Worm (Caenorhabditis elegans): ENCODE data around the gene C47A4.3.
A peak's percentile ranks its signal among the peaks of the same experiment; 100 is the strongest.

DNA sequence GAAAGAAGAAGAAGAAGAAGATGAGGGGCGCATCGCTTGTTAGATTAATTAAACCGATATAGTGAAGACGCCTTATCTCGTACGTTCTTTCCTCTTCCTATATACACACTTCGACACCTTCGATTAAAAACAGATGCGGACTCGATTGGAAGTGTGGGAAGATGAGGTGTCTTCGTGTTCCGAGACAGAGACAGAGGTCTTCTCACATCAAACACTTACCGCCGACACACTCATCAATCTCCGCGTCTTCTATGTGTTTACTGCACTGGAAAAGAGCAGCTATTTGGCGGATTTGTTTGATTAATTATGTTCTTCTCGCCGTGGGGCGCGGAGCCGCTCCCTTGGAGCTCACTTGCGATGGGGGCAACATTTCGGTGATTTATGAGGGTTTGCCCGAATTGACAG, 42.8 kb downstream of the C47A4.3 start:
- peak; percentile 98 for TF ChIP-seq unc-62 (GFP tag; optimal IDR thresholded peaks at IDR 0.05)
- TF ChIP-seq mls-2 (tag; optimal IDR thresholded peaks at IDR 0.05), result no peak
- no peak for TF ChIP-seq lsy-2 (tag; optimal IDR thresholded peaks at IDR 0.05)
- no peak for TF ChIP-seq ceh-43 (GFP tag; optimal IDR thresholded peaks at IDR 0.05)
- no peak for TF ChIP-seq sem-2 (GFP tag; optimal IDR thresholded peaks at IDR 0.05)
- TF ChIP-seq tbx-8 (GFP tag; optimal IDR thresholded peaks at IDR 0.05), result no peak
- no peak for TF ChIP-seq pha-4 (tag; optimal IDR thresholded peaks at IDR 0.05)
- TF ChIP-seq ces-1 (GFP tag; optimal IDR thresholded peaks at IDR 0.05), result no peak
- no peak for TF ChIP-seq nhr-28 (tag; optimal IDR thresholded peaks at IDR 0.05)
- TF ChIP-seq nhr-12 (tag; optimal IDR thresholded peaks at IDR 0.05), result no peak
- TF ChIP-seq blmp-1 (tag; optimal IDR thresholded peaks at IDR 0.05), result no peak

Data from whole organism, mixed stage, embryonic.